Worm (Caenorhabditis elegans) whole organism, L1 larva: ENCODE results near the gene sre-56.

Experiments
- ama-1 ChIP-seq: fragments of 150-350 bp; optimal IDR thresholded peaks from 2 replicates; lab custom pipeline; 2014
- ceh-82 ChIP-seq, 3 experiments: fragments of 150-350 bp in 1 of 3; sonication (generic microtip) in 2 of 3; optimal IDR thresholded peaks; 2 replicates each; lab custom pipeline; 2014 to 2017; ENCODE audit warnings: missing biosample characterization in 3 of 3, missing genetic modification characterization in 3 of 3
- dpl-1 ChIP-seq, 3 experiments: fragments of 150-350 bp in 2 of 3; sonication (generic microtip) in 1 of 3; optimal IDR thresholded peaks; 2 replicates each; lab custom pipeline; 2014 to 2017; ENCODE audit warnings: missing biosample characterization in 3 of 3, missing genetic modification characterization in 3 of 3, missing genetic modification reagents in 3 of 3
- dsc-1 ChIP-seq: sonication (generic microtip); optimal IDR thresholded peaks from 2 replicates; lab custom pipeline; 2016; ENCODE audit warnings: mild to moderate bottlenecking, missing genetic modification characterization, missing compliant biosample characterization
- efl-1 ChIP-seq, 4 experiments: fragments of 150-350 bp; optimal IDR thresholded peaks in 3 of 4; peaks in 1 of 4; 1 replicate in 1 of 4; 2 replicates in 3 of 4; lab custom pipeline; 2014; ENCODE audit warnings: missing biosample characterization in 2 of 4, missing genetic modification characterization in 2 of 4, missing genetic modification reagents in 2 of 4
- egl-13 ChIP-seq: sonication (generic microtip); optimal IDR thresholded peaks from 2 replicates; lab custom pipeline; 2016; ENCODE audit warnings: missing genotype, missing genetic modification reagents, missing genetic modification characterization, missing compliant biosample characterization
- fkh-10 ChIP-seq: sonication (generic microtip); optimal IDR thresholded peaks from 2 replicates; lab custom pipeline; 2017; ENCODE audit warnings: missing biosample characterization, missing genetic modification reagents, missing genetic modification characterization
- lin-14 ChIP-seq: fragments of 200-800 bp; sonication (Bioruptor generic); optimal IDR thresholded peaks from 2 replicates; lab custom pipeline; 2018; ENCODE audit warnings: mild to moderate bottlenecking, missing genetic modification characterization, moderate library complexity, missing compliant biosample characterization
- lin-35 ChIP-seq, 2 experiments: fragments of 150-350 bp; optimal IDR thresholded peaks; 2 replicates each; lab custom pipeline; 2014; ENCODE audit warnings: missing biosample characterization in 2 of 2, missing genetic modification characterization in 2 of 2, missing genetic modification reagents in 2 of 2
- lsy-2 ChIP-seq, 2 experiments: fragments of 150-350 bp; optimal IDR thresholded peaks; 2 replicates each; lab custom pipeline; 2014; ENCODE audit warnings: missing biosample characterization in 2 of 2, missing genetic modification characterization in 2 of 2
- mef-2 ChIP-seq: fragments of 150-350 bp; optimal IDR thresholded peaks from 2 replicates; lab custom pipeline; 2014; ENCODE audit warnings: missing biosample characterization, missing genetic modification characterization
- nhr-28 ChIP-seq: fragments of 150-350 bp; optimal IDR thresholded peaks from 2 replicates; lab custom pipeline; 2014; ENCODE audit warnings: missing biosample characterization, missing genetic modification characterization
- nhr-47 ChIP-seq: sonication (generic microtip); optimal IDR thresholded peaks from 2 replicates; lab custom pipeline; 2016; ENCODE audit warnings: mild to moderate bottlenecking, missing genetic modification characterization, moderate library complexity, missing compliant biosample characterization
- nhr-76 ChIP-seq: sonication (generic microtip); optimal IDR thresholded peaks from 2 replicates; lab custom pipeline; 2017; ENCODE audit warnings: missing biosample characterization, missing genetic modification characterization
- nhr-85 ChIP-seq: sonication (generic microtip); peaks from one replicate; lab custom pipeline; 2016; ENCODE audit warnings: missing genetic modification characterization, inconsistent platforms, missing compliant biosample characterization
- skn-1 ChIP-seq: fragments of 150-350 bp; optimal IDR thresholded peaks from 2 replicates; lab custom pipeline; 2014; ENCODE audit warnings: missing biosample characterization, missing genetic modification characterization
- sup-37 ChIP-seq: fragments of 200-800 bp; sonication (Bioruptor generic); optimal IDR thresholded peaks from 2 replicates; lab custom pipeline; 2018; ENCODE audit warnings: mild to moderate bottlenecking, missing genetic modification characterization, missing compliant biosample characterization
- unc-86 ChIP-seq: sonication (generic microtip); optimal IDR thresholded peaks from 2 replicates; lab custom pipeline; 2016; ENCODE audit warnings: missing genetic modification characterization, missing compliant biosample characterization
- vab-15 ChIP-seq: sonication (generic microtip); optimal IDR thresholded peaks from 2 replicates; lab custom pipeline; 2017; ENCODE audit warnings: missing genotype, mild to moderate bottlenecking, missing genetic modification characterization, missing compliant biosample characterization

sre-56 gene

DNA sequence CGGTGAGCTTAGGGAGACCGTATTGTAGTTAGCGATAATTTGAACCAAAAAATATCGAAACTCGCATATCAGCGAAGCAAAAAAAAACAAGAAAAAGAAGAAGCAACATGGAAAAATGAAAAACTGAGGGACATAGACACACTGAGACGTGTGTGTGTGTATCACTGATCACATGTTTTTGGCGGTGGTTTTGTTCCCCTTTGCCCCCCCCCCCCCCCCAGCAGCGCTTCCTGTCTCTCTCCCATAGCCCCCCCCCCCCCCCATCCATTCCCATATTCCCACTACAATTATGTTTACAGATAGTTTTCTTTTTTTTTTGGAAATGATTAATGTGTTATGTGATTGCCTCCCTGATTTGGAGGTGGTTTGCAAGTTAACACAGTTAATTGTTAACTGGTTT lies 44.9 kb downstream of the sre-56 start:
- TF ChIP-seq dpl-1 (GFP tag; optimal IDR thresholded peaks at IDR 0.05; lab: Kevin White, UChicago) (no peak), vab-15 (tag; lab: Kevin White, UChicago) (no peak), ama-1 (lab: Kevin White, UChicago) (no peak), lsy-2 (tag; optimal IDR thresholded peaks at IDR 0.05; lab: Kevin White, UChicago) (no peak), lin-14 (GFP tag; lab: Kevin White, UChicago) (peak; percentile 57), lin-35 (GFP tag; optimal IDR thresholded peaks at IDR 0.05; lab: Kevin White, UChicago) (no peak)
- TF ChIP-seq, all 84 proteins: peak for 1

DNA sequence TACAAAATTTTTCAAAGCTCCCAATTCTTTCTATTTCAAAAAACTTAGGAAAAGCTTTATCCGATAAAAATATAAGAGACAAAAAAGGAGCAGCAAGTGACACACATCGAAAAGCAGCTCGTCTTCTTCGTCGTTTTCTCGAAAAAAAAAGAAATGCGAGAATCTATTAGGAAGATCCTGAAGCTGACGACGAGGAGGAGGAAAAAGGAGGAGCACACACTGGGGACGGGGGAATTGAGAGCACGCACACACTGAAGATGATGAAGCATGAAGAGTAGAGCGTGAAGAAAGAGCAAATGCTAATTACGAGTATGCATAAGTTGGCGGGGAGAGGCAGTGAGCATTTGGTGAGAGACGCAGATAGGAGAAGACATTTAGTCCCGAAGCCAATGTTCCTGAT lies 49.7 kb downstream of the sre-56 start:
- TF ChIP-seq fkh-10 (peak; percentile 69), ama-1 (lab: Kevin White, UChicago) (no peak), lin-14 (GFP tag; lab: Kevin White, UChicago) (peak; percentile 53), dsc-1 (no peak), lsy-2 (tag; optimal IDR thresholded peaks at IDR 0.05; lab: Kevin White, UChicago) (peak in 1 of 2 experiments; percentile 1), egl-13 (tag; lab: Kevin White, UChicago) (peak; percentile 20), ceh-82 (tag; optimal IDR thresholded peaks at IDR 0.05; lab: Kevin White, UChicago) (peak in 1 of 3 experiments; percentile 43), nhr-28 (tag; lab: Kevin White, UChicago) (no peak), nhr-76 (tag; lab: Kevin White, UChicago) (no peak), nhr-85 (tag; lab: Kevin White, UChicago) (no peak), skn-1 (tag; lab: Kevin White, UChicago) (no peak), mef-2 (tag; lab: Kevin White, UChicago) (no peak), efl-1 (optimal IDR thresholded peaks at IDR 0.05; lab: Kevin White, UChicago) (no peak), efl-1 (GFP tag; optimal IDR thresholded peaks at IDR 0.05 in 1 of 2; lab: Kevin White, UChicago) (peak in 1 of 2 experiments; percentile 68), unc-86 (peak; percentile 8), lin-35 (GFP tag; optimal IDR thresholded peaks at IDR 0.05; lab: Kevin White, UChicago) (no peak), sup-37 (GFP tag; lab: Kevin White, UChicago) (no peak), nhr-47 (tag; lab: Kevin White, UChicago) (peak; percentile 6)
